Worm (Caenorhabditis elegans) whole organism, L4/young adult: Measurements from ENCODE around the gene hda-11.

Source experiments
- W03F9.2 ChIP-seq: fragments of 150-350 bp; optimal IDR thresholded peaks from 2 replicates; lab custom pipeline; 2014; ENCODE audit warnings: missing biosample characterization, missing genetic modification characterization
- dao-5 ChIP-seq: sonication (generic microtip); optimal IDR thresholded peaks from 2 replicates; lab custom pipeline; 2016; ENCODE audit warnings: missing genotype, missing genetic modification characterization, moderate library complexity, missing compliant biosample characterization
- him-1 ChIP-seq: sonication (generic microtip); optimal IDR thresholded peaks from 2 replicates; lab custom pipeline; 2016; ENCODE audit warnings: missing genotype, missing genetic modification reagents, missing genetic modification characterization, missing compliant biosample characterization

DNA sequence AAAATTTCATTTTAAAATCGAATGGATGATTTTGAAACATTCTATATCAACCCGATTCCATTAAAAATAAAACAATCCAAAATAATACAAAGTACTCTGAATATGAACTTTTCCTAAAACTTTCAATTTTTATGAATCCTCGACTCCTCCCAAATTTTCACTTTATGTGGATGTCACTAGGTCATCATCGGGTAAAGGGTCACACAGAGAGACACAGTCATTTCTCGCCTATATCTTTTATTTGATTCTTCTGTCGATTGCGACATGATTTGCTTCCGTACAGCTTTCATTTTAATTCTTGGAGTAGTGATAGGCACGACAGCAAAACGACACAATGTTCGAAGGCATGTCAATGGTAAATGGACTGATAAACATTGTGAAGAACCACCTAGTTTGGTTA lies 2.5 kb downstream of the hda-11 start, which contains the start of gene F25D1.3:
- no peak for TF ChIP-seq him-1
- TF ChIP-seq dao-5 (tag; lab: Kevin White, UChicago), result no peak
- TF ChIP-seq W03F9.2 (tag; lab: Kevin White, UChicago), result no peak
